Fruit fly (Drosophila melanogaster) whole organism, prepupa: ENCODE results near the gene CG3558.
A peak's percentile ranks its signal among the peaks of the same experiment; 100 is the strongest.

Experiments
- Blimp-1 ChIP-seq: fragments of 200-800 bp; sonication (Bioruptor generic); optimal IDR thresholded peaks from 3 replicates; lab custom pipeline; 2017; ENCODE audit warnings: missing biosample characterization, missing genetic modification characterization, mild to moderate bottlenecking, moderate library complexity, missing genetic modification reagents
- CG10631 ChIP-seq: fragments of 200-800 bp; sonication (Bioruptor generic); optimal IDR thresholded peaks from 2 replicates; lab custom pipeline; 2016; ENCODE audit warnings: missing biosample characterization, missing genetic modification characterization
- CG11294 ChIP-seq: fragments of 200-800 bp; sonication (Bioruptor generic); IDR thresholded peaks from 2 replicates; pipeline ENCODE4 v1.3.6; 2022; ENCODE audit warnings: missing biosample characterization, missing genetic modification characterization
- CG11762 ChIP-seq: fragments of 200-800 bp; sonication (Bioruptor generic); optimal IDR thresholded peaks from 3 replicates; lab custom pipeline; 2016; ENCODE audit warnings: missing biosample characterization, missing genetic modification characterization; ENCODE audit not compliant: insufficient read depth
- CG11902 ChIP-seq: fragments of 200-800 bp; sonication (Bioruptor generic); optimal IDR thresholded peaks from 3 replicates; lab custom pipeline; 2016; ENCODE audit warnings: missing biosample characterization, missing genetic modification characterization
- CG15336 ChIP-seq: fragments of 200-800 bp; sonication (Bioruptor generic); IDR thresholded peaks from 2 replicates; pipeline ENCODE4 v1.3.6; 2022; ENCODE audit warnings: missing biosample characterization, missing genetic modification characterization
- CG1621 ChIP-seq: fragments of 200-800 bp; sonication (Bioruptor generic); optimal IDR thresholded peaks from 3 replicates; lab custom pipeline; 2018; ENCODE audit warnings: missing biosample characterization, mild to moderate bottlenecking, missing genetic modification characterization
- CG16779 ChIP-seq: fragments of 200-800 bp; sonication (Bioruptor generic); optimal IDR thresholded peaks from 3 replicates; lab custom pipeline; 2017; ENCODE audit warnings: missing biosample characterization, mild to moderate bottlenecking, missing genetic modification characterization
- CG3032 ChIP-seq: fragments of 200-800 bp; optimal IDR thresholded peaks from 2 replicates; lab custom pipeline; 2019; ENCODE audit warnings: missing biosample characterization, mild to moderate bottlenecking, missing genetic modification characterization, moderate library complexity
- CG32006 ChIP-seq: fragments of 200-800 bp; sonication (Bioruptor generic); optimal IDR thresholded peaks from 3 replicates; lab custom pipeline; 2017; ENCODE audit warnings: missing biosample characterization, mild to moderate bottlenecking, missing genetic modification characterization
- CG34406 ChIP-seq: fragments of 200-800 bp; sonication (Bioruptor generic); optimal IDR thresholded peaks from 3 replicates; lab custom pipeline; 2016; ENCODE audit warnings: missing biosample characterization, missing genetic modification characterization
- CG3919 ChIP-seq: fragments of 200-800 bp; sonication (Bioruptor generic); optimal IDR thresholded peaks from 3 replicates; lab custom pipeline; 2016; ENCODE audit warnings: missing biosample characterization, missing genetic modification characterization
- CG4318 ChIP-seq: fragments of 200-800 bp; sonication (Bioruptor generic); optimal IDR thresholded peaks from 3 replicates; lab custom pipeline; 2017; ENCODE audit warnings: missing biosample characterization, mild to moderate bottlenecking, missing genetic modification characterization
- CG6163 ChIP-seq: fragments of 200-800 bp; sonication (Bioruptor generic); IDR thresholded peaks from 3 replicates; pipeline ENCODE4 v1.3.6; 2022; ENCODE audit warnings: missing biosample characterization, missing genetic modification characterization
- CG6276 ChIP-seq: fragments of 200-800 bp; sonication (Bioruptor generic); optimal IDR thresholded peaks from 2 replicates; lab custom pipeline; 2017; ENCODE audit warnings: missing biosample characterization, mild to moderate bottlenecking, missing genetic modification characterization
- CG6792 ChIP-seq: fragments of 200-800 bp; sonication (Bioruptor generic); optimal IDR thresholded peaks from 3 replicates; lab custom pipeline; 2016; ENCODE audit warnings: missing biosample characterization, missing genetic modification characterization
- CG6808 ChIP-seq: fragments of 200-800 bp; sonication (Bioruptor generic); optimal IDR thresholded peaks from 3 replicates; lab custom pipeline; 2017; ENCODE audit warnings: missing biosample characterization, missing genetic modification characterization, mild to moderate bottlenecking, moderate library complexity, missing genetic modification reagents
- CG6854 ChIP-seq: fragments of 200-800 bp; sonication (Bioruptor generic); optimal IDR thresholded peaks from 2 replicates; lab custom pipeline; 2017; ENCODE audit warnings: missing biosample characterization, mild to moderate bottlenecking, missing genetic modification characterization
- CG7368 ChIP-seq: fragments of 200-800 bp; sonication (Bioruptor generic); optimal IDR thresholded peaks from 3 replicates; lab custom pipeline; 2016; ENCODE audit warnings: missing biosample characterization, missing genetic modification characterization
- CG8119 ChIP-seq: fragments of 200-800 bp; sonication (Bioruptor generic); IDR thresholded peaks from 3 replicates; pipeline ENCODE4 v1.3.6; 2022; ENCODE audit warnings: missing biosample characterization, missing genetic modification characterization
- CG8319 ChIP-seq: fragments of 200-800 bp; sonication (Bioruptor generic); optimal IDR thresholded peaks from 3 replicates; lab custom pipeline; 2016; ENCODE audit warnings: missing biosample characterization, missing genetic modification characterization
- CG9139 ChIP-seq: fragments of 200-800 bp; sonication (Bioruptor generic); optimal IDR thresholded peaks from 3 replicates; lab custom pipeline; 2017; ENCODE audit warnings: missing biosample characterization, mild to moderate bottlenecking, missing genetic modification characterization
- Eip75B ChIP-seq: fragments of 200-800 bp; sonication (Bioruptor generic); optimal IDR thresholded peaks from 3 replicates; lab custom pipeline; 2016; ENCODE audit warnings: missing biosample characterization, missing genetic modification characterization
- Eip78C ChIP-seq: fragments of 200-800 bp; sonication (Bioruptor generic); peaks from one replicate; lab custom pipeline; 2016; ENCODE audit warnings: missing biosample characterization, missing genetic modification characterization
- Eip93F ChIP-seq: fragments of 200-800 bp; sonication (Bioruptor generic); optimal IDR thresholded peaks from 2 replicates; lab custom pipeline; 2016; ENCODE audit warnings: missing biosample characterization, mild to moderate bottlenecking, missing genetic modification characterization
- Ets96B ChIP-seq: fragments of 200-800 bp; optimal IDR thresholded peaks from 2 replicates; lab custom pipeline; 2019; ENCODE audit warnings: missing biosample characterization, mild to moderate bottlenecking, missing genetic modification characterization, moderate library complexity
- Hr38 ChIP-seq: sonication (Bioruptor generic); optimal IDR thresholded peaks from 2 replicates; lab custom pipeline; 2016; ENCODE audit warnings: missing biosample characterization, missing genetic modification characterization
- Hr39 ChIP-seq: fragments of 200-800 bp; sonication (Bioruptor generic); optimal IDR thresholded peaks from 2 replicates; lab custom pipeline; 2016; ENCODE audit warnings: missing biosample characterization, missing genetic modification characterization
- Hr4 ChIP-seq: fragments of 200-800 bp; sonication (Bioruptor generic); optimal IDR thresholded peaks from 3 replicates; lab custom pipeline; 2016; ENCODE audit warnings: missing biosample characterization, missing genetic modification characterization
- Lpt ChIP-seq: fragments of 200-800 bp; sonication (Bioruptor generic); optimal IDR thresholded peaks from 3 replicates; lab custom pipeline; 2016; ENCODE audit warnings: missing biosample characterization, missing genetic modification characterization
- Met ChIP-seq: fragments of 200-800 bp; sonication (Bioruptor generic); optimal IDR thresholded peaks from 3 replicates; lab custom pipeline; 2016; ENCODE audit warnings: missing biosample characterization, missing genetic modification characterization
- OdsH ChIP-seq: fragments of 200-800 bp; sonication (Bioruptor generic); optimal IDR thresholded peaks from 3 replicates; lab custom pipeline; 2016; ENCODE audit warnings: missing biosample characterization, missing genetic modification characterization
- Sox14 ChIP-seq: fragments of 200-800 bp; sonication (Bioruptor generic); optimal IDR thresholded peaks from 3 replicates; lab custom pipeline; 2016; ENCODE audit warnings: missing biosample characterization, missing genetic modification characterization
- achi ChIP-seq: fragments of 200-800 bp; sonication (Bioruptor generic); optimal IDR thresholded peaks from 3 replicates; lab custom pipeline; 2016; ENCODE audit warnings: missing biosample characterization, missing genetic modification characterization
- acj6 ChIP-seq: fragments of 200-800 bp; sonication (Bioruptor generic); optimal IDR thresholded peaks from 3 replicates; lab custom pipeline; 2016; ENCODE audit warnings: missing biosample characterization, missing genetic modification characterization
- cyc ChIP-seq: fragments of 200-800 bp; sonication (Bioruptor generic); optimal IDR thresholded peaks from 3 replicates; lab custom pipeline; 2016; ENCODE audit warnings: missing biosample characterization, missing genetic modification characterization
- dac ChIP-seq: fragments of 200-800 bp; sonication (Bioruptor generic); optimal IDR thresholded peaks from 2 replicates; lab custom pipeline; 2017; ENCODE audit warnings: missing biosample characterization, mild to moderate bottlenecking, missing genetic modification characterization
- eg ChIP-seq: fragments of 200-800 bp; sonication (Bioruptor generic); IDR thresholded peaks from 3 replicates; pipeline ENCODE4 v1.3.6; 2022; ENCODE audit warnings: missing biosample characterization, missing genetic modification characterization
- esn ChIP-seq: fragments of 200-800 bp; sonication (Bioruptor generic); optimal IDR thresholded peaks from 2 replicates; lab custom pipeline; 2016; ENCODE audit warnings: missing biosample characterization, mild to moderate bottlenecking, missing genetic modification characterization, moderate library complexity
- fd59A ChIP-seq: fragments of 200-800 bp; sonication (Bioruptor generic); optimal IDR thresholded peaks from 2 replicates; lab custom pipeline; 2017; ENCODE audit warnings: missing biosample characterization, mild to moderate bottlenecking, missing genetic modification characterization, missing genetic modification reagents
- lz ChIP-seq: fragments of 200-800 bp; sonication (Bioruptor generic); optimal IDR thresholded peaks from 3 replicates; lab custom pipeline; 2016; ENCODE audit warnings: missing biosample characterization, missing genetic modification characterization
- net ChIP-seq: fragments of 200-800 bp; sonication (Bioruptor generic); optimal IDR thresholded peaks from 3 replicates; lab custom pipeline; 2016; ENCODE audit warnings: missing biosample characterization, missing genetic modification characterization
- pdm3 ChIP-seq: fragments of 200-800 bp; sonication (Bioruptor generic); optimal IDR thresholded peaks from 3 replicates; lab custom pipeline; 2016; ENCODE audit warnings: missing biosample characterization, missing genetic modification characterization
- salr ChIP-seq, 2 experiments: fragments of 200-800 bp; sonication (Bioruptor generic); optimal IDR thresholded peaks; 3 replicates each; lab custom pipeline; 2016 to 2018; ENCODE audit warnings: missing biosample characterization in 2 of 2, missing genetic modification characterization in 2 of 2, mild to moderate bottlenecking in 1 of 2
- spab ChIP-seq: fragments of 200-800 bp; sonication (Bioruptor generic); optimal IDR thresholded peaks from 2 replicates; lab custom pipeline; 2017; ENCODE audit warnings: missing biosample characterization, mild to moderate bottlenecking, missing genetic modification characterization, missing genetic modification reagents

CG3558 gene

DNA sequence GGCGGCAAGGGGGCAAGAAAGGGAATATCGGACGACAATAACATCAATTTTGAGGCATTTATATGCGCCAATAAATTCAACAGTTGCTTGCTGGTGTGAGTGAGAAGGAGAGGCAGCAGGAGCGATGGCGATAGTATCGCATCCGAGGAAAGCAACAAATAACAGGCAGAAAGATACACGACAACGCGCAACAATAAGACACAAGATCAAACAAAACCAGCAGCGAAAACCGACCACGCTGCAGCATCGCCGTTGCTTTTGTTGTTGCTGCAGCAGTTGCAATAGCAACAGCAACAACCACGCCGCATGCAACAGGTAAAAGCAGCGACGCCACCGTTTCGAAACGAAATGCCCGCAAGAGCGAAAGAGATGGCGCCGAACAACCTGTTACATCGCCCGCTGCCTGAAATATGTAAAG is 7.9 kb downstream of the CG3558 start:
- TF ChIP-seq Sox14 (no peak), OdsH (GFP tag; lab: Kevin White, UChicago) (no peak), Blimp-1 (GFP tag; lab: Kevin White, UChicago) (no peak), Met (GFP tag; lab: Kevin White, UChicago) (no peak), CG6792 (no peak), eg (no peak), Lpt (no peak), spab (GFP tag; lab: Kevin White, UChicago) (no peak), CG32006 (no peak), Hr38 (GFP tag; lab: Kevin White, UChicago) (no peak), lz (no peak), dac (GFP tag; lab: Kevin White, UChicago) (no peak), CG11294 (GFP tag; lab: Robert Waterston, UW) (no peak), CG10631 (GFP tag; lab: Kevin White, UChicago) (no peak), CG6163 (GFP tag; lab: Robert Waterston, UW) (no peak)
- TF ChIP-seq, all 60 proteins: peak for 0

DNA sequence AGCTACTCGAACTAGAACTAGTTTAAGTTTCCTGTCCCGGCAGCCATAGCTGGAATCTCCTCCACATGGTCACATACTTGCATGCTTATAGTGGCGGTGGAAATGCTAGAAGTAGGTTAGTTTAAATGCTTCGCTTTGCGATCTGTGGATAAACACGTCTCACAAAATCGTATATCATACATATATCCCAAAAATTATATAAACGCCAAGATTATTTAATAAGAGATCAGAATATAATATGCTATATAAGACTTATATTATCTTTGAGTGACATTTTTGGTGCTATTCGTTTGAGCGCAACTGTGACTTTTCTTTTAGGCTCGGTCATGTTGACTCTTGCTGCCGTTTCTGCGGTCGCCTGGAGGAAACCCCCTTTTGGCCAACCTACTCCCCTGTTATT is 9.3 kb downstream of the CG3558 start:
- TF ChIP-seq CG16779 (no peak), esn (GFP tag; lab: Kevin White, UChicago) (no peak), CG4318 (GFP tag; lab: Kevin White, UChicago) (peak; percentile 20), net (GFP tag; lab: Kevin White, UChicago) (no peak), CG6808 (GFP tag; lab: Kevin White, UChicago) (no peak), CG11294 (GFP tag; lab: Robert Waterston, UW) (no peak), dac (GFP tag; lab: Kevin White, UChicago) (no peak), acj6 (GFP tag; lab: Kevin White, UChicago) (no peak), achi (peak; percentile 1), Ets96B (tag; lab: Kevin White, UChicago) (no peak), Hr4 (GFP tag; lab: Kevin White, UChicago) (peak; percentile 36), CG3919 (GFP tag; lab: Kevin White, UChicago) (no peak), CG8319 (GFP tag; lab: Kevin White, UChicago) (no peak), CG6276 (peak; percentile 63), CG1621 (tag; lab: Kevin White, UChicago) (no peak), eg (peak; percentile 58; the same call in 2 of the 3 replicates), pdm3 (GFP tag; lab: Kevin White, UChicago) (peak; percentile 17), Blimp-1 (GFP tag; lab: Kevin White, UChicago) (no peak), CG32006 (peak; percentile 72), Eip78C (GFP tag; lab: Kevin White, UChicago) (peak; percentile 79), CG8119 (peak; percentile 70), OdsH (GFP tag; lab: Kevin White, UChicago) (peak; percentile 29), Hr39 (GFP tag; lab: Kevin White, UChicago) (no peak), CG7368 (GFP tag; lab: Kevin White, UChicago) (no peak), CG15336 (GFP tag; lab: Robert Waterston, UW) (peak; percentile 69), Eip93F (GFP tag; lab: Kevin White, UChicago) (no peak), Lpt (peak; percentile 54), cyc (GFP tag; lab: Kevin White, UChicago) (no peak), CG6163 (GFP tag; lab: Robert Waterston, UW) (peak; percentile 59; the same call in 2 of the 3 replicates), CG10631 (GFP tag; lab: Kevin White, UChicago) (no peak), Sox14 (no peak), Eip75B (GFP tag; lab: Kevin White, UChicago) (no peak), lz (no peak), salr (GFP tag; optimal IDR thresholded peaks at IDR 0.05; lab: Kevin White, UChicago) (peak in 1 of 2 experiments; percentile 36), fd59A (GFP tag; lab: Kevin White, UChicago) (no peak)

DNA sequence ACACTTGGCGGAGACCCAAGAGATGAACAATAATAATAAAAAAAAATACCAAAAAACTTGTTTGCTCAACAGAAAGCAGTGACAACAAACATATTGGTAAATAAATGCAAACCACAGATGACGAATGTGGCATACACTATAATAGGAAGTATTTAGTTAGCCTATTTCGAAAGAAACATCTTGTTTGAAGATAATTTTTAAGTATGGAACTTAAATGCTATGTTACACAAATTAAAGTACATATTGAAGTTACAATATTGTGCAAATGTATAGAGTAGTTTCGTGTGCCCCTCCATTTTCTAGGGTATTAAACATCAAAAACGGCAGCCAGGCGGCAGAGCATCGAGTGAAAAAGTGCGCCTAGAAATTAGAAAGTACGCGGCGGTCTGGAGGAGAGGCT is 10.7 kb downstream of the CG3558 start:
- peak; percentile 83 for TF ChIP-seq eg
- no peak for TF ChIP-seq lz
- peak; percentile 21 for TF ChIP-seq CG11762 (GFP tag; lab: Kevin White, UChicago)
- peak; percentile 24 for TF ChIP-seq acj6 (GFP tag; lab: Kevin White, UChicago)
- TF ChIP-seq Eip75B (GFP tag; lab: Kevin White, UChicago): peak; percentile 15
- no peak for TF ChIP-seq cyc (GFP tag; lab: Kevin White, UChicago)
- no peak for TF ChIP-seq CG9139 (GFP tag; lab: Kevin White, UChicago)
- TF ChIP-seq salr (GFP tag; optimal IDR thresholded peaks at IDR 0.05; lab: Kevin White, UChicago): peak in 1 of 2 experiments; percentile 60
- peak; percentile 94 for TF ChIP-seq CG32006
- peak; percentile 49 for TF ChIP-seq OdsH (GFP tag; lab: Kevin White, UChicago)
- TF ChIP-seq achi: peak; percentile 57
- no peak for TF ChIP-seq CG10631 (GFP tag; lab: Kevin White, UChicago)
- TF ChIP-seq CG34406 (GFP tag; lab: Kevin White, UChicago): peak; percentile 8
- no peak for TF ChIP-seq CG6854 (GFP tag; lab: Kevin White, UChicago)
- peak; percentile 47 for TF ChIP-seq pdm3 (GFP tag; lab: Kevin White, UChicago)
- TF ChIP-seq CG6276: peak; percentile 85
- TF ChIP-seq CG4318 (GFP tag; lab: Kevin White, UChicago): peak; percentile 86
- TF ChIP-seq CG11902: no peak
- peak; percentile 93 for TF ChIP-seq Hr4 (GFP tag; lab: Kevin White, UChicago)
- peak; percentile 86 for TF ChIP-seq Eip78C (GFP tag; lab: Kevin White, UChicago)
- TF ChIP-seq CG11294 (GFP tag; lab: Robert Waterston, UW): peak; percentile 52; the same call in 1 of the 2 replicates
- TF ChIP-seq CG3032 (tag; lab: Kevin White, UChicago): no peak
